Fruit fly (Drosophila melanogaster) whole organism, embryonic: ENCODE results near the gene Mo25.

Source experiments
- Antp ChIP-seq: fragments of 200-800 bp; sonication (Bioruptor generic); optimal IDR thresholded peaks from 3 replicates; lab custom pipeline; 2016; ENCODE audit warnings: missing biosample characterization, missing genetic modification characterization
- Atf3 ChIP-seq: fragments of 200-800 bp; sonication (Bioruptor generic); optimal IDR thresholded peaks from 3 replicates; lab custom pipeline; 2016; ENCODE audit warnings: missing biosample characterization, missing genetic modification characterization
- C15 ChIP-seq: fragments of 200-800 bp; sonication (Bioruptor generic); IDR thresholded peaks from 3 replicates; pipeline ENCODE4 v1.3.6; 2022; ENCODE audit warnings: missing biosample characterization, missing genetic modification characterization
- CG10147 ChIP-seq: fragments of 200-800 bp; sonication (Bioruptor generic); optimal IDR thresholded peaks from 2 replicates; lab custom pipeline; 2019; ENCODE audit warnings: missing biosample characterization, mild to moderate bottlenecking, missing genetic modification characterization, moderate library complexity
- CG10209 ChIP-seq: fragments of 200-800 bp; sonication (Bioruptor generic); optimal IDR thresholded peaks from 3 replicates; lab custom pipeline; 2017; ENCODE audit warnings: missing biosample characterization, mild to moderate bottlenecking, missing genetic modification characterization, missing genetic modification reagents
- CG10543 ChIP-seq: fragments of 200-800 bp; sonication (Bioruptor generic); optimal IDR thresholded peaks from 3 replicates; lab custom pipeline; 2017; ENCODE audit warnings: missing biosample characterization, mild to moderate bottlenecking, missing genetic modification characterization, moderate library complexity
- CG11504 ChIP-seq: fragments of 200-800 bp; sonication (Bioruptor generic); optimal IDR thresholded peaks from 3 replicates; lab custom pipeline; 2019; ENCODE audit warnings: missing biosample characterization, mild to moderate bottlenecking, missing genetic modification characterization, moderate library complexity
- CG12659 ChIP-seq: fragments of 200-800 bp; sonication (Bioruptor generic); optimal IDR thresholded peaks from 3 replicates; lab custom pipeline; 2017; ENCODE audit warnings: mild to moderate bottlenecking, missing biosample characterization, missing genetic modification reagents, missing genetic modification characterization
- CG13424 ChIP-seq: fragments of 200-800 bp; sonication (Bioruptor generic); optimal IDR thresholded peaks from 2 replicates; lab custom pipeline; 2019; ENCODE audit warnings: missing biosample characterization, mild to moderate bottlenecking, missing genetic modification characterization, moderate library complexity
- CG15479 ChIP-seq: fragments of 200-800 bp; sonication (Bioruptor generic); optimal IDR thresholded peaks from 3 replicates; lab custom pipeline; 2019; ENCODE audit warnings: missing biosample characterization, mild to moderate bottlenecking, missing genetic modification characterization, moderate library complexity
- CG16863 ChIP-seq: fragments of 200-800 bp; sonication (Bioruptor generic); optimal IDR thresholded peaks from 3 replicates; lab custom pipeline; 2016; ENCODE audit warnings: missing biosample characterization, missing genetic modification characterization
- CG17359 ChIP-seq: fragments of 200-800 bp; sonication (Bioruptor generic); optimal IDR thresholded peaks from 3 replicates; lab custom pipeline; 2018; ENCODE audit warnings: missing biosample characterization, mild to moderate bottlenecking, missing genetic modification characterization, moderate library complexity
- CG17385 ChIP-seq: fragments of 200-800 bp; sonication (Bioruptor generic); optimal IDR thresholded peaks from 3 replicates; lab custom pipeline; 2018; ENCODE audit warnings: missing biosample characterization, mild to moderate bottlenecking, missing genetic modification characterization
- CG17802 ChIP-seq: fragments of 200-800 bp; sonication (Bioruptor generic); optimal IDR thresholded peaks from 2 replicates; lab custom pipeline; 2018; ENCODE audit warnings: missing biosample characterization, mild to moderate bottlenecking, missing genetic modification characterization, moderate library complexity
- CG1792 ChIP-seq: fragments of 200-800 bp; sonication (Bioruptor generic); optimal IDR thresholded peaks from 2 replicates; lab custom pipeline; 2016; ENCODE audit warnings: missing biosample characterization, missing genetic modification characterization
- CG31365 ChIP-seq: fragments of 200-800 bp; sonication (Bioruptor generic); optimal IDR thresholded peaks from 2 replicates; lab custom pipeline; 2018; ENCODE audit warnings: missing biosample characterization, mild to moderate bottlenecking, missing genetic modification characterization
- CG31441 ChIP-seq: fragments of 200-800 bp; sonication (Bioruptor generic); IDR thresholded peaks from 2 replicates; pipeline ENCODE4 v1.3.6; 2022; ENCODE audit warnings: missing biosample characterization, missing genetic modification characterization
- CG34422 ChIP-seq: fragments of 200-800 bp; sonication (Bioruptor generic); IDR thresholded peaks from 3 replicates; pipeline ENCODE4 v1.3.6; 2022; ENCODE audit warnings: missing biosample characterization, missing genetic modification characterization
- CG4424 ChIP-seq: fragments of 200-800 bp; sonication (Bioruptor generic); optimal IDR thresholded peaks from 3 replicates; lab custom pipeline; 2016; ENCODE audit warnings: missing biosample characterization, missing genetic modification characterization
- CG6765 ChIP-seq: fragments of 200-800 bp; sonication (Bioruptor generic); optimal IDR thresholded peaks from 3 replicates; lab custom pipeline; 2017; ENCODE audit warnings: missing biosample characterization, mild to moderate bottlenecking, missing genetic modification characterization
- CG7839 ChIP-seq: fragments of 200-800 bp; sonication (Bioruptor generic); optimal IDR thresholded peaks from 3 replicates; lab custom pipeline; 2018; ENCODE audit warnings: missing biosample characterization, mild to moderate bottlenecking, missing genetic modification characterization, moderate library complexity
- Dek ChIP-seq: fragments of 200-800 bp; sonication (Bioruptor generic); optimal IDR thresholded peaks from 3 replicates; lab custom pipeline; 2019; ENCODE audit warnings: missing biosample characterization, mild to moderate bottlenecking, missing genetic modification characterization, moderate library complexity
- Dip3 ChIP-seq: fragments of 200-800 bp; sonication (Bioruptor generic); optimal IDR thresholded peaks from 3 replicates; lab custom pipeline; 2016; ENCODE audit warnings: missing biosample characterization, missing genetic modification characterization
- Hr3 ChIP-seq: fragments of 200-800 bp; sonication (Bioruptor generic); optimal IDR thresholded peaks from 3 replicates; lab custom pipeline; 2016; ENCODE audit warnings: missing biosample characterization, missing genetic modification characterization
- Jarid2 ChIP-seq: fragments of 200-800 bp; sonication (Bioruptor generic); optimal IDR thresholded peaks from 3 replicates; lab custom pipeline; 2017; ENCODE audit warnings: mild to moderate bottlenecking, missing biosample characterization, missing genetic modification reagents, missing genetic modification characterization
- Meics ChIP-seq: fragments of 200-800 bp; sonication (Bioruptor generic); optimal IDR thresholded peaks from 2 replicates; lab custom pipeline; 2017; ENCODE audit warnings: missing biosample characterization, mild to moderate bottlenecking, missing genetic modification characterization
- Myb ChIP-seq: fragments of 200-800 bp; sonication (Bioruptor generic); optimal IDR thresholded peaks from 2 replicates; lab custom pipeline; 2016; ENCODE audit warnings: missing biosample characterization, missing genetic modification characterization
- Ravus ChIP-seq: fragments of 200-800 bp; sonication (Bioruptor generic); IDR thresholded peaks from 2 replicates; pipeline ENCODE4 v1.3.6; 2022; ENCODE audit warnings: missing biosample characterization, missing genetic modification characterization
- Vsx1 ChIP-seq: fragments of 200-800 bp; sonication (Bioruptor generic); optimal IDR thresholded peaks from 2 replicates; lab custom pipeline; 2017; ENCODE audit warnings: missing biosample characterization, mild to moderate bottlenecking, missing genetic modification characterization, missing genetic modification reagents
- ac ChIP-seq: fragments of 200-800 bp; sonication (Bioruptor generic); optimal IDR thresholded peaks from 3 replicates; lab custom pipeline; 2017; ENCODE audit warnings: missing biosample characterization, mild to moderate bottlenecking, missing genetic modification characterization
- az2 ChIP-seq: fragments of 200-800 bp; sonication (Bioruptor generic); optimal IDR thresholded peaks from 3 replicates; lab custom pipeline; 2016; ENCODE audit warnings: missing biosample characterization, missing genetic modification characterization
- bowl ChIP-seq: fragments of 200-800 bp; sonication (Bioruptor generic); IDR thresholded peaks from 2 replicates; pipeline ENCODE4 v1.3.6; 2022; ENCODE audit warnings: missing biosample characterization, missing genetic modification characterization
- bsh ChIP-seq, 2 experiments: fragments of 200-800 bp; sonication (Bioruptor generic); optimal IDR thresholded peaks; 2 replicates each; lab custom pipeline; 2017 to 2018; ENCODE audit warnings: mild to moderate bottlenecking in 2 of 2, missing biosample characterization in 2 of 2, missing genetic modification characterization in 2 of 2, moderate library complexity in 1 of 2
- crp ChIP-seq, 2 experiments: fragments of 200-800 bp; sonication (Bioruptor generic); optimal IDR thresholded peaks; 2 replicates in 1 of 2; 3 replicates in 1 of 2; lab custom pipeline; 2017; ENCODE audit warnings: missing biosample characterization in 2 of 2, missing genetic modification characterization in 2 of 2, mild to moderate bottlenecking in 1 of 2, moderate library complexity in 1 of 2
- emc ChIP-seq: fragments of 200-800 bp; sonication (Bioruptor generic); optimal IDR thresholded peaks from 2 replicates; lab custom pipeline; 2016; ENCODE audit warnings: missing biosample characterization, missing genetic modification characterization
- fd102C ChIP-seq: fragments of 200-800 bp; sonication (Bioruptor generic); optimal IDR thresholded peaks from 2 replicates; lab custom pipeline; 2018; ENCODE audit warnings: missing biosample characterization, mild to moderate bottlenecking, missing genetic modification characterization, moderate library complexity
- gem ChIP-seq: fragments of 200-800 bp; sonication (Bioruptor generic); optimal IDR thresholded peaks from 2 replicates; lab custom pipeline; 2019; ENCODE audit warnings: missing biosample characterization, mild to moderate bottlenecking, missing genetic modification characterization, moderate library complexity
- gro ChIP-seq: fragments of 200-800 bp; sonication (Bioruptor generic); optimal IDR thresholded peaks from 2 replicates; lab custom pipeline; 2016; ENCODE audit warnings: missing biosample characterization, missing genetic modification characterization
- jigr1 ChIP-seq: fragments of 200-800 bp; sonication (Bioruptor generic); IDR thresholded peaks from 3 replicates; pipeline ENCODE4 v1.3.6; 2022; ENCODE audit warnings: missing biosample characterization, missing genetic modification characterization
- kay ChIP-seq: fragments of 200-800 bp; sonication (Bioruptor generic); optimal IDR thresholded peaks from 2 replicates; lab custom pipeline; 2016; ENCODE audit warnings: missing biosample characterization, missing genetic modification characterization
- lilli ChIP-seq: fragments of 200-800 bp; sonication (Bioruptor generic); optimal IDR thresholded peaks from 3 replicates; lab custom pipeline; 2016; ENCODE audit warnings: missing biosample characterization, missing genetic modification characterization
- lmd ChIP-seq: fragments of 200-800 bp; sonication (Bioruptor generic); IDR thresholded peaks from 2 replicates; pipeline ENCODE4 v1.3.6; 2022; ENCODE audit warnings: missing biosample characterization, missing genetic modification characterization
- lola ChIP-seq, 3 experiments: fragments of >200 bp in 2 of 3; fragments of 200-800 bp in 1 of 3; sonication (Bioruptor generic) in 1 of 3; optimal IDR thresholded peaks; 2 replicates each; lab custom pipeline; 2017 to 2019; ENCODE audit warnings: missing biosample characterization in 3 of 3, missing genetic modification characterization in 3 of 3, mild to moderate bottlenecking in 1 of 3, moderate library complexity in 1 of 3
- tin ChIP-seq: fragments of 200-800 bp; sonication (Bioruptor generic); optimal IDR thresholded peaks from 3 replicates; lab custom pipeline; 2016; ENCODE audit warnings: missing biosample characterization, missing genetic modification characterization
- tna ChIP-seq: fragments of 200-800 bp; sonication (Bioruptor generic); IDR thresholded peaks from 2 replicates; pipeline ENCODE4 v1.3.6; 2022; ENCODE audit warnings: missing biosample characterization, missing genetic modification characterization; ENCODE audit not compliant: partially characterized antibody
- trem ChIP-seq: fragments of 200-800 bp; optimal IDR thresholded peaks from 3 replicates; lab custom pipeline; 2019; ENCODE audit warnings: missing biosample characterization, mild to moderate bottlenecking, missing genetic modification characterization, moderate library complexity
- trh ChIP-seq: fragments of 200-800 bp; sonication (Bioruptor generic); optimal IDR thresholded peaks from 2 replicates; lab custom pipeline; 2016; ENCODE audit warnings: missing biosample characterization, missing genetic modification characterization
- unpg ChIP-seq: fragments of 200-800 bp; sonication (Bioruptor generic); optimal IDR thresholded peaks from 3 replicates; lab custom pipeline; 2018; ENCODE audit warnings: missing biosample characterization, mild to moderate bottlenecking, missing genetic modification characterization, moderate library complexity
- zf30C ChIP-seq: fragments of 200-800 bp; sonication (Bioruptor generic); optimal IDR thresholded peaks from 3 replicates; lab custom pipeline; 2018; ENCODE audit warnings: missing biosample characterization, mild to moderate bottlenecking, missing genetic modification characterization

The Mo25 gene

DNA sequence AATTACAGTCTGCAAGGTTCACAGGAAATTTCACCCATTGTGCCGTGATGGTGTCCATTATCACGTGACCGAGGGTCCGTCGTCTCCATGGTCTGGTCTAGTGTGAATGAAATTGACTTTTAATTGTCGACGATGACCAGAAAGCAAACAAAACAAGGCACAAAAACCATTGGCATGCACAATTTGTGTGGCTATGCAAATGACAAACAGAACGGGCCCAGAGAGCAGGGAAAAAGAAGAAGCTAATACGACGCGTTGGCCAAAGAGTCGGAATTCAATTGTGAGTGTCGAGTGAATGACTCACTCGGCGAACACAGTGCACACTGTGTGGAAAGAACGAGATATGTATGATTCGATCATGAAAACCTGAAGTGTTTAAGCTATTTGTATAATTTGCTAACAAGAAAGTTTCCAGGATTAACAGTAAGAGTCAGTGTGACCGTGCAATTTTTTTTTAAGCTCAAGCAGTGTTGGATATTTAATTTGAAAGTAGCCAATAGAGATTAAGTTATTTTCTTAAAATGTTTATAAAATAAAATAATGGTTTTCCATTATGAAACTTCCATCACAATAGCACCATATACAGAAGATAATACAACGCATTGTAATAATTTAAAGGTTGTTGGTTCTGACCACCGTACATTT lies 20.4 kb upstream of the Mo25 start (continued):
- TF ChIP-seq CG13424 (tag; lab: Kevin White, UChicago), result no peak
- TF ChIP-seq tin, result no peak
- no peak for TF ChIP-seq CG31365
- TF ChIP-seq Myb (GFP tag; lab: Kevin White, UChicago), result no peak
- no peak for TF ChIP-seq zf30C (GFP tag; lab: Kevin White, UChicago)
- TF ChIP-seq CG4424 (GFP tag; lab: Kevin White, UChicago), result peak; percentile 15
- TF ChIP-seq Dek (tag; lab: Kevin White, UChicago), result no peak
- TF ChIP-seq bowl (GFP tag; lab: Robert Waterston, UW), result no peak
- no peak for TF ChIP-seq Vsx1 (GFP tag; lab: Kevin White, UChicago)
- TF ChIP-seq lola (GFP tag; optimal IDR thresholded peaks at IDR 0.05; lab: Kevin White, UChicago), result peak in 1 of 3 experiments; percentile 59
- no peak for TF ChIP-seq CG15479
- peak; percentile 12 for TF ChIP-seq CG12659 (GFP tag; lab: Kevin White, UChicago)
- no peak for TF ChIP-seq tna (GFP tag; lab: Robert Waterston, UW)
- TF ChIP-seq bsh (GFP tag; optimal IDR thresholded peaks at IDR 0.05; lab: Kevin White, UChicago), result peak; percentile 21 to 43
- peak; percentile 6 for TF ChIP-seq trem
- TF ChIP-seq Antp, result no peak
- TF ChIP-seq CG11504 (tag; lab: Kevin White, UChicago), result peak; percentile 52
- TF ChIP-seq emc, result no peak
- TF ChIP-seq CG7839 (tag; lab: Kevin White, UChicago), result peak; percentile 58
- TF ChIP-seq CG10543 (GFP tag; lab: Kevin White, UChicago), result no peak
- TF ChIP-seq Ravus (GFP tag; lab: Robert Waterston, UW), result no peak
- TF ChIP-seq Jarid2 (GFP tag; lab: Kevin White, UChicago), result no peak
- TF ChIP-seq CG6765, result no peak
- TF ChIP-seq Dip3, result peak; percentile 11
- 0 out of 2 replicates have a peak, but pooled peaks have one; percentile 13 for TF ChIP-seq lmd (GFP tag; lab: Robert Waterston, UW)
- TF ChIP-seq Hr3 (GFP tag; lab: Kevin White, UChicago), result peak; percentile 19
- TF ChIP-seq az2 (GFP tag; lab: Kevin White, UChicago), result no peak
- no peak for TF ChIP-seq gro
- no peak for TF ChIP-seq crp (GFP tag; optimal IDR thresholded peaks at IDR 0.05; lab: Kevin White, UChicago)
- peak; percentile 15 for TF ChIP-seq CG17359
- TF ChIP-seq Atf3 (GFP tag; lab: Kevin White, UChicago), result no peak
- TF ChIP-seq C15 (GFP tag; lab: Robert Waterston, UW), result no peak
- TF ChIP-seq Meics (GFP tag; lab: Kevin White, UChicago), result peak; percentile 4
- TF ChIP-seq CG1792, result no peak
- TF ChIP-seq CG31441, result peak; percentile 55
- peak; percentile 27 for TF ChIP-seq unpg (GFP tag; lab: Kevin White, UChicago)
- TF ChIP-seq trh (GFP tag; lab: Kevin White, UChicago), result no peak
- no peak for TF ChIP-seq fd102C
- peak; percentile 25 for TF ChIP-seq CG10209 (GFP tag; lab: Kevin White, UChicago)
- no peak for TF ChIP-seq CG10147 (GFP tag; lab: Kevin White, UChicago)
- peak; percentile 76 for TF ChIP-seq kay (GFP tag; lab: Kevin White, UChicago)
- TF ChIP-seq CG34422 (GFP tag; lab: Robert Waterston, UW), result no peak
- no peak for TF ChIP-seq CG17802 (tag; lab: Kevin White, UChicago)
- no peak for TF ChIP-seq ac (GFP tag; lab: Kevin White, UChicago)
- TF ChIP-seq gem (tag; lab: Kevin White, UChicago), result peak; percentile 54
- TF ChIP-seq CG16863 (GFP tag; lab: Kevin White, UChicago), result no peak
- peak; percentile 37 for TF ChIP-seq lilli (GFP tag; lab: Kevin White, UChicago)
- peak; percentile 39 for TF ChIP-seq CG17385 (GFP tag; lab: Kevin White, UChicago)
- TF ChIP-seq jigr1, result no peak
